Fruit fly (Drosophila melanogaster): Measurements from ENCODE around the gene Dab.

DNA sequence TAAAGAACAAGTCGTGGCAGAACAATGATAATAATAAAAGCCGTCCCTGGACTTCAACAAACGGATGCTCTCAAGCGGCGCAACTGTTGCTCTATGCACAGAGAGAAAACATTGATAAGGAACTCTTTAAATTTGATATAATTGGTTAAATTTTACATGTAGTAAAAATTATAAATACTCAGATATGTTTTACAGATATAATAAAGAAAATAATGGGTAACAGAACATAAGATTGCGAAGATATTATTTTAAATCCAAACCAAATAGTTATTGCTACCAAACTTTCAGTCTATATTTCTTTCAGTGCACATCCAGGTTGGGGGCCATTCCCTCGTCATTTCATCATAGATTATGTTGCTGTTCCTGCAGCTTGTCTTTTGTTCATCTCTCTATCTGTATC is 37.8 kb downstream of the Dab start:
- TF ChIP-seq CG13204 (GFP tag; optimal IDR thresholded peaks at IDR 0.05) (no peak), gl (tag; optimal IDR thresholded peaks at IDR 0.05) (peak; percentile 14), CG15710 (tag; optimal IDR thresholded peaks at IDR 0.05) (peak; percentile 67), CG34367 (tag; optimal IDR thresholded peaks at IDR 0.05) (peak; percentile 43), fd96Ca (GFP tag; IDR thresholded peaks at IDR 0.05) (no peak)
